Fruit fly (Drosophila melanogaster) whole organism, embryonic: ENCODE measurements around the gene Rab8.

Experiments
- Atf3 ChIP-seq: fragments of 200-800 bp; sonication (Bioruptor generic); optimal IDR thresholded peaks from 3 replicates; lab custom pipeline; 2016; ENCODE audit warnings: missing biosample characterization, missing genetic modification characterization
- CG11696 ChIP-seq: fragments of 200-800 bp; sonication (Bioruptor generic); IDR thresholded peaks from 2 replicates; pipeline ENCODE4 v1.3.6; 2022; ENCODE audit warnings: missing biosample characterization, missing genetic modification characterization
- CG14050 ChIP-seq: fragments of 200-800 bp; sonication (Bioruptor generic); IDR thresholded peaks from 3 replicates; pipeline ENCODE4 v1.3.6; 2022; ENCODE audit warnings: missing biosample characterization, missing genetic modification characterization
- CG1529 ChIP-seq: fragments of 200-800 bp; sonication (Bioruptor generic); optimal IDR thresholded peaks from 3 replicates; lab custom pipeline; 2018; ENCODE audit warnings: missing biosample characterization, missing genetic modification characterization
- CG1603 ChIP-seq: fragments of 200-800 bp; sonication (Bioruptor generic); optimal IDR thresholded peaks from 2 replicates; lab custom pipeline; 2019; ENCODE audit warnings: missing biosample characterization, mild to moderate bottlenecking, missing genetic modification characterization, moderate library complexity
- CG18599 ChIP-seq: fragments of 200-800 bp; sonication (Bioruptor generic); optimal IDR thresholded peaks from 3 replicates; lab custom pipeline; 2017; ENCODE audit warnings: missing biosample characterization, missing genetic modification characterization, mild to moderate bottlenecking, moderate library complexity, missing genetic modification reagents
- CG18764 ChIP-seq: fragments of 200-800 bp; sonication (Bioruptor generic); optimal IDR thresholded peaks from 3 replicates; lab custom pipeline; 2016; ENCODE audit warnings: missing biosample characterization, missing genetic modification characterization
- CG2116 ChIP-seq: fragments of 200-800 bp; sonication (Bioruptor generic); optimal IDR thresholded peaks from 3 replicates; lab custom pipeline; 2018; ENCODE audit warnings: missing biosample characterization, mild to moderate bottlenecking, missing genetic modification characterization
- CG31365 ChIP-seq: fragments of 200-800 bp; sonication (Bioruptor generic); optimal IDR thresholded peaks from 2 replicates; lab custom pipeline; 2018; ENCODE audit warnings: missing biosample characterization, mild to moderate bottlenecking, missing genetic modification characterization
- CG3995 ChIP-seq: fragments of 200-800 bp; sonication (Bioruptor generic); optimal IDR thresholded peaks from 3 replicates; lab custom pipeline; 2016; ENCODE audit warnings: missing biosample characterization, missing genetic modification characterization
- CG5953 ChIP-seq: fragments of 200-800 bp; sonication (Bioruptor generic); IDR thresholded peaks from 2 replicates; pipeline ENCODE4 v1.3.6; 2022; ENCODE audit warnings: missing biosample characterization, missing genetic modification characterization
- CG6689 ChIP-seq: fragments of 200-800 bp; sonication (Bioruptor generic); IDR thresholded peaks from 2 replicates; pipeline ENCODE4 v1.3.6; 2022; ENCODE audit warnings: missing biosample characterization, missing genetic modification characterization
- CG6813 ChIP-seq: fragments of 200-800 bp; sonication (Bioruptor generic); optimal IDR thresholded peaks from 2 replicates; lab custom pipeline; 2017; ENCODE audit warnings: missing biosample characterization, missing genetic modification characterization, mild to moderate bottlenecking, moderate library complexity, missing genetic modification reagents
- CG7271 ChIP-seq: fragments of 200-800 bp; sonication (Bioruptor generic); optimal IDR thresholded peaks from 2 replicates; lab custom pipeline; 2018; ENCODE audit warnings: missing biosample characterization, mild to moderate bottlenecking, missing genetic modification characterization, moderate library complexity
- CG8089 ChIP-seq: fragments of 200-800 bp; sonication (Bioruptor generic); optimal IDR thresholded peaks from 3 replicates; lab custom pipeline; 2016; ENCODE audit warnings: missing biosample characterization, missing genetic modification characterization
- CkIIα-i1 ChIP-seq: fragments of 200-800 bp; sonication (Bioruptor generic); IDR thresholded peaks from 2 replicates; pipeline ENCODE4 v1.3.6; 2022; ENCODE audit warnings: missing biosample characterization, missing genetic modification characterization
- CrebB ChIP-seq: fragments of 200-800 bp; sonication (Bioruptor generic); optimal IDR thresholded peaks from 3 replicates; lab custom pipeline; 2018; ENCODE audit warnings: missing biosample characterization, mild to moderate bottlenecking, missing genetic modification characterization
- Deaf1 ChIP-seq: fragments of 200-800 bp; optimal IDR thresholded peaks from 3 replicates; lab custom pipeline; 2019; ENCODE audit warnings: missing biosample characterization, mild to moderate bottlenecking, missing genetic modification characterization, moderate library complexity
- Dll ChIP-seq: fragments of 200-800 bp; sonication (Bioruptor generic); IDR thresholded peaks from 4 replicates; pipeline ENCODE4 v1.3.6; 2022; ENCODE audit warnings: missing biosample characterization, missing genetic modification characterization; ENCODE audit not compliant: partially characterized antibody
- E2f2 ChIP-seq: fragments of 200-800 bp; sonication (Bioruptor generic); IDR thresholded peaks from 2 replicates; pipeline ENCODE4 v1.3.6; 2022; ENCODE audit warnings: missing biosample characterization, missing genetic modification characterization
- ERR ChIP-seq: fragments of 200-800 bp; sonication (Bioruptor generic); optimal IDR thresholded peaks from 2 replicates; lab custom pipeline; 2016; ENCODE audit warnings: missing biosample characterization, missing genetic modification characterization
- Hey ChIP-seq: fragments of 200-800 bp; sonication (Bioruptor generic); optimal IDR thresholded peaks from 3 replicates; lab custom pipeline; 2018; ENCODE audit warnings: missing biosample characterization, mild to moderate bottlenecking, missing genetic modification characterization
- Hmx ChIP-seq: fragments of 200-800 bp; sonication (Bioruptor generic); optimal IDR thresholded peaks from 2 replicates; lab custom pipeline; 2016; ENCODE audit warnings: missing biosample characterization, missing genetic modification characterization
- Lpt ChIP-seq: fragments of >200 bp; optimal IDR thresholded peaks from 2 replicates; lab custom pipeline; 2018; ENCODE audit warnings: missing biosample characterization, missing genetic modification characterization
- NC2α ChIP-seq: fragments of 200-800 bp; sonication (Bioruptor generic); optimal IDR thresholded peaks from 2 replicates; lab custom pipeline; 2016; ENCODE audit warnings: missing biosample characterization, missing genetic modification characterization
- Ssrp ChIP-seq: fragments of 200-800 bp; sonication (Bioruptor generic); optimal IDR thresholded peaks from 2 replicates; lab custom pipeline; 2018; ENCODE audit warnings: missing biosample characterization, mild to moderate bottlenecking, missing genetic modification characterization, moderate library complexity
- Vsx1 ChIP-seq: fragments of 200-800 bp; sonication (Bioruptor generic); optimal IDR thresholded peaks from 2 replicates; lab custom pipeline; 2017; ENCODE audit warnings: missing biosample characterization, mild to moderate bottlenecking, missing genetic modification characterization, missing genetic modification reagents
- Xbp1 ChIP-seq: fragments of 200-800 bp; sonication (Bioruptor generic); optimal IDR thresholded peaks from 3 replicates; lab custom pipeline; 2016; ENCODE audit warnings: missing biosample characterization, mild to moderate bottlenecking, missing genetic modification characterization
- br ChIP-seq: fragments of >200 bp; optimal IDR thresholded peaks from 2 replicates; lab custom pipeline; 2017
- cad ChIP-seq: fragments of >200 bp; optimal IDR thresholded peaks from 2 replicates; lab custom pipeline; 2017; ENCODE audit warnings: missing biosample characterization, missing genetic modification characterization
- ci ChIP-seq: fragments of 200-800 bp; sonication (Bioruptor generic); IDR thresholded peaks from 3 replicates; pipeline ENCODE4 v1.3.6; 2022; ENCODE audit warnings: missing biosample characterization, missing genetic modification characterization
- crc ChIP-seq: fragments of 200-800 bp; sonication (Bioruptor generic); optimal IDR thresholded peaks from 2 replicates; lab custom pipeline; 2016; ENCODE audit warnings: missing biosample characterization, missing genetic modification characterization
- eve ChIP-seq, 2 experiments: fragments of >200 bp; optimal IDR thresholded peaks; 2 replicates each; lab custom pipeline; 2017; ENCODE audit warnings: missing biosample characterization in 2 of 2, missing genetic modification characterization in 2 of 2
- eyg ChIP-seq: fragments of 200-800 bp; sonication (Bioruptor generic); optimal IDR thresholded peaks from 3 replicates; lab custom pipeline; 2016; ENCODE audit warnings: missing biosample characterization, missing genetic modification characterization
- fd64A ChIP-seq: fragments of 200-800 bp; sonication (Bioruptor generic); optimal IDR thresholded peaks from 3 replicates; lab custom pipeline; 2018; ENCODE audit warnings: missing biosample characterization, mild to moderate bottlenecking, missing genetic modification characterization
- ftz-f1 ChIP-seq: fragments of 200-800 bp; sonication (Bioruptor generic); optimal IDR thresholded peaks from 2 replicates; lab custom pipeline; 2016; ENCODE audit warnings: missing biosample characterization, missing genetic modification characterization
- hb ChIP-seq: fragments of 200-800 bp; sonication (Bioruptor generic); IDR thresholded peaks from 3 replicates; pipeline ENCODE4 v1.3.6; 2022; ENCODE audit warnings: missing biosample characterization, missing genetic modification characterization; ENCODE audit not compliant: partially characterized antibody
- ken ChIP-seq: fragments of 200-800 bp; sonication (Bioruptor generic); IDR thresholded peaks from 3 replicates; pipeline ENCODE4 v1.3.6; 2022; ENCODE audit warnings: missing biosample characterization, missing genetic modification characterization
- nau ChIP-seq: fragments of 200-800 bp; sonication (Bioruptor generic); optimal IDR thresholded peaks from 3 replicates; lab custom pipeline; 2017; ENCODE audit warnings: missing biosample characterization, mild to moderate bottlenecking, missing genetic modification characterization, missing genetic modification reagents
- psq ChIP-seq: fragments of 200-800 bp; sonication (Bioruptor generic); optimal IDR thresholded peaks from 2 replicates; lab custom pipeline; 2017; ENCODE audit warnings: missing biosample characterization, missing genetic modification characterization
- sc ChIP-seq, 3 experiments: fragments of >200 bp in 2 of 3; fragments of 200-800 bp in 1 of 3; sonication (Bioruptor generic) in 1 of 3; optimal IDR thresholded peaks; 2 replicates in 2 of 3; 3 replicates in 1 of 3; lab custom pipeline; 2017; ENCODE audit warnings: mild to moderate bottlenecking in 1 of 3, missing biosample characterization in 1 of 3, missing genetic modification characterization in 1 of 3, missing genetic modification reagents in 1 of 3
- sim ChIP-seq: fragments of 200-800 bp; sonication (Bioruptor generic); IDR thresholded peaks from 2 replicates; pipeline ENCODE4 v1.3.6; 2022; ENCODE audit warnings: missing biosample characterization, missing genetic modification characterization
- slbo ChIP-seq: fragments of 200-800 bp; sonication (Bioruptor generic); IDR thresholded peaks from 2 replicates; pipeline ENCODE4 v1.3.6; 2022; ENCODE audit warnings: missing biosample characterization, missing genetic modification characterization
- sob ChIP-seq: fragments of 200-800 bp; sonication (Bioruptor generic); IDR thresholded peaks from 2 replicates; pipeline ENCODE4 v1.3.6; 2022; ENCODE audit warnings: missing biosample characterization, missing genetic modification characterization
- sqz ChIP-seq: fragments of 200-800 bp; sonication (Bioruptor generic); optimal IDR thresholded peaks from 3 replicates; lab custom pipeline; 2018; ENCODE audit warnings: missing biosample characterization, mild to moderate bottlenecking, missing genetic modification characterization
- sug ChIP-seq: fragments of 200-800 bp; optimal IDR thresholded peaks from 2 replicates; lab custom pipeline; 2019; ENCODE audit warnings: missing biosample characterization, mild to moderate bottlenecking, missing genetic modification characterization, moderate library complexity
- tin ChIP-seq: fragments of 200-800 bp; sonication (Bioruptor generic); optimal IDR thresholded peaks from 3 replicates; lab custom pipeline; 2016; ENCODE audit warnings: missing biosample characterization, missing genetic modification characterization
- tna ChIP-seq: fragments of 200-800 bp; sonication (Bioruptor generic); IDR thresholded peaks from 2 replicates; pipeline ENCODE4 v1.3.6; 2022; ENCODE audit warnings: missing biosample characterization, missing genetic modification characterization; ENCODE audit not compliant: partially characterized antibody
- unpg ChIP-seq: fragments of 200-800 bp; sonication (Bioruptor generic); optimal IDR thresholded peaks from 3 replicates; lab custom pipeline; 2018; ENCODE audit warnings: missing biosample characterization, mild to moderate bottlenecking, missing genetic modification characterization, moderate library complexity
- vvl ChIP-seq: fragments of 200-800 bp; sonication (Bioruptor generic); IDR thresholded peaks from 2 replicates; pipeline ENCODE4 v1.3.6; 2022; ENCODE audit warnings: missing biosample characterization, missing genetic modification characterization
- yki ChIP-seq: fragments of >200 bp; optimal IDR thresholded peaks from 3 replicates; lab custom pipeline; 2018
- z ChIP-seq: fragments of 200-800 bp; sonication (Bioruptor generic); IDR thresholded peaks from 3 replicates; pipeline ENCODE4 v1.3.6; 2022; ENCODE audit warnings: missing biosample characterization, missing genetic modification characterization
- zfh1 ChIP-seq: fragments of 200-800 bp; sonication (Bioruptor generic); IDR thresholded peaks from 3 replicates; pipeline ENCODE4 v1.3.6; 2022; ENCODE audit warnings: missing biosample characterization, missing genetic modification characterization

The Rab8 gene

DNA sequence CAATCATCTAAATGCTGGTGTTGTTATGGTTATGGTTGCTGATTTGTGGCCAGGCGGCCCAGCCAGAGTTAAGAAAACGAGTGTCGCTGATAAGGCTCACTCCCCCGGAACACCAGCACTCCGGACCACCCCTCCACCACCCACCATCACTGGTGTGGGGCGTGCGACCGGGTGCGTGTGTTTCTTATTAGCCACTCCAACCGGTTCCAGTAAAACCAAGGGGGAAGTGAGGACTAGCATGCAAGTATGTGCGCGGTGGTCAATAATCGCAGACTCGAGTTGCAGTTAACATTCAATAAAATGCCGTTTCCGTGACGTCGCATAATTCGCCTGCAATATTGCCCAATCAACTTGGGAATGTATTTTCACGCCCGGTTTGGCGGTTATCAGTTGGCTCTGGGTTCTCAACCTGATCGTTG is 1.6 kb upstream of the Rab8 start (continued):
- no peak for TF ChIP-seq CG6813 (GFP tag; lab: Kevin White, UChicago)
- TF ChIP-seq Hmx (GFP tag; lab: Kevin White, UChicago) = no peak
- no peak for TF ChIP-seq ERR (GFP tag; lab: Kevin White, UChicago)
- TF ChIP-seq Dll = no peak
- TF ChIP-seq ken (GFP tag; lab: Robert Waterston, UW) = no peak
- no peak for TF ChIP-seq E2f2 (GFP tag; lab: Robert Waterston, UW)
- TF ChIP-seq CG18599 (GFP tag; lab: Kevin White, UChicago) = no peak
- no peak for TF ChIP-seq sim (GFP tag; lab: Robert Waterston, UW)
- no peak for TF ChIP-seq unpg (GFP tag; lab: Kevin White, UChicago)
- TF ChIP-seq CG1529 (GFP tag; lab: Kevin White, UChicago) = no peak
- no peak for TF ChIP-seq fd64A
- no peak for TF ChIP-seq cad
- peak; percentile 27 for TF ChIP-seq psq (GFP tag; lab: Kevin White, UChicago)
- TF ChIP-seq Vsx1 (GFP tag; lab: Kevin White, UChicago) = peak; percentile 94
- TF ChIP-seq CG3995 (GFP tag; lab: Kevin White, UChicago) = no peak
- TF ChIP-seq tna = 0 out of 2 replicates have a peak, but pooled peaks have one; percentile 23
- 0 out of 3 replicates have a peak, but pooled peaks have one; percentile 35 for TF ChIP-seq ci (GFP tag; lab: Robert Waterston, UW)
- no peak for TF ChIP-seq sqz (GFP tag; lab: Kevin White, UChicago)
- no peak for TF ChIP-seq crc (GFP tag; lab: Kevin White, UChicago)
- no peak for TF ChIP-seq CG14050 (GFP tag; lab: Robert Waterston, UW)
- no peak for TF ChIP-seq Xbp1 (GFP tag; lab: Kevin White, UChicago)
- TF ChIP-seq ftz-f1 (GFP tag; lab: Kevin White, UChicago) = no peak
- peak; percentile 89 for TF ChIP-seq Hey (tag; lab: Kevin White, UChicago)
- no peak for TF ChIP-seq Deaf1 (tag; lab: Kevin White, UChicago)
- TF ChIP-seq Atf3 (GFP tag; lab: Kevin White, UChicago) = no peak
- TF ChIP-seq z (GFP tag; lab: Robert Waterston, UW) = no peak
- TF ChIP-seq CG5953 = no peak
- TF ChIP-seq CG2116 (GFP tag; lab: Kevin White, UChicago) = no peak
- no peak for TF ChIP-seq nau (GFP tag; lab: Kevin White, UChicago)
- no peak for TF ChIP-seq CrebB (tag; lab: Kevin White, UChicago)
- no peak for TF ChIP-seq tin (GFP tag; lab: Kevin White, UChicago)
- TF ChIP-seq CG8089 (GFP tag; lab: Kevin White, UChicago) = no peak
- no peak for TF ChIP-seq br (lab: Kevin White, UChicago)
- TF ChIP-seq Ssrp (tag; lab: Kevin White, UChicago) = no peak
- 0 out of 3 replicates have a peak, but pooled peaks have one; percentile 37 for TF ChIP-seq hb (GFP tag; lab: Robert Waterston, UW)
- no peak for TF ChIP-seq CkIIα-i1 (GFP tag; lab: Robert Waterston, UW)
- no peak for TF ChIP-seq CG31365 (tag; lab: Kevin White, UChicago)
- no peak for TF ChIP-seq eve (GFP tag; optimal IDR thresholded peaks at IDR 0.05; lab: Kevin White, UChicago)
- TF ChIP-seq CG1603 = no peak
- TF ChIP-seq Lpt (GFP tag; lab: Kevin White, UChicago) = no peak
- no peak for TF ChIP-seq slbo
- no peak for TF ChIP-seq CG7271 (tag; lab: Kevin White, UChicago)
- no peak for TF ChIP-seq sob
- TF ChIP-seq vvl (GFP tag; lab: Robert Waterston, UW) = no peak
- TF ChIP-seq sug (tag; lab: Kevin White, UChicago) = peak; percentile 88
- no peak for TF ChIP-seq CG18764 (GFP tag; lab: Kevin White, UChicago)
- no peak for TF ChIP-seq NC2α (GFP tag; lab: Kevin White, UChicago)
- TF ChIP-seq yki (lab: Kevin White, UChicago) = no peak
- TF ChIP-seq CG11696 (GFP tag; lab: Robert Waterston, UW) = no peak
- no peak for TF ChIP-seq sc (optimal IDR thresholded peaks at IDR 0.05; lab: Kevin White, UChicago)
- TF ChIP-seq sc (GFP tag; optimal IDR thresholded peaks at IDR 0.05; lab: Kevin White, UChicago) = no peak
- peak; percentile 1 for TF ChIP-seq eyg
- TF ChIP-seq zfh1 (GFP tag; lab: Robert Waterston, UW) = no peak
- no peak for TF ChIP-seq CG6689 (GFP tag; lab: Robert Waterston, UW)
